Fruit fly (Drosophila melanogaster) whole organism, wandering third instar larva: ENCODE measurements around the gene CG13300.

Experiments
- CrebA ChIP-seq: fragments of 200-800 bp; sonication (Bioruptor generic); optimal IDR thresholded peaks from 2 replicates; lab custom pipeline; 2016; ENCODE audit warnings: missing biosample characterization, mild to moderate bottlenecking, missing genetic modification characterization, borderline replicate concordance
- rgr ChIP-seq: fragments of 200-800 bp; sonication (Bioruptor generic); optimal IDR thresholded peaks from 3 replicates; lab custom pipeline; 2016; ENCODE audit warnings: missing biosample characterization, mild to moderate bottlenecking, missing genetic modification characterization

- no peak for TF ChIP-seq CrebA (GFP tag; lab: Kevin White, UChicago)
- no peak for TF ChIP-seq rgr (GFP tag; lab: Kevin White, UChicago)
Observed at dm6 chr3L:6395907-6396306, 43.7 kb upstream of the CG13300 start.
